Worm (Caenorhabditis elegans) whole organism, young adult: ENCODE measurements around the gene F22F4.4.

ENCODE experiments used
- B0019.2 ChIP-seq: fragments of 200-800 bp; sonication (Bioruptor generic); conservative IDR thresholded peaks from 2 replicates; pipeline ENCODE4 v1.3.6; 2022; ENCODE audit warnings: missing genetic modification reagents, missing genetic modification characterization, missing compliant biosample characterization
- B0035.1 ChIP-seq: sonication (generic microtip); optimal IDR thresholded peaks from 2 replicates; lab custom pipeline; 2016; ENCODE audit warnings: missing genetic modification characterization, mild to moderate bottlenecking, missing compliant biosample characterization, missing genotype, missing genetic modification reagents
- C17E4.6 ChIP-seq: fragments of 200-800 bp; sonication (Bioruptor generic); IDR thresholded peaks from 2 replicates; pipeline ENCODE4 v1.3.6; 2022; ENCODE audit warnings: missing genetic modification reagents, missing genetic modification characterization, missing compliant biosample characterization
- F22D6.2 ChIP-seq: sonication (generic microtip); optimal IDR thresholded peaks from 2 replicates; lab custom pipeline; 2016; ENCODE audit warnings: mild to moderate bottlenecking, missing genetic modification characterization, missing compliant biosample characterization
- F23B12.7 ChIP-seq: sonication (generic microtip); optimal IDR thresholded peaks from 2 replicates; lab custom pipeline; 2017; ENCODE audit warnings: missing genetic modification characterization, mild to moderate bottlenecking, missing compliant biosample characterization, antibody characterized with exemption, moderate library complexity; ENCODE audit not compliant: insufficient read depth
- F39B2.1 ChIP-seq: fragments of 200-800 bp; sonication (Bioruptor generic); IDR thresholded peaks from 2 replicates; pipeline ENCODE4 v1.3.6; 2022; ENCODE audit warnings: missing genetic modification reagents, missing genetic modification characterization, missing compliant biosample characterization
- F49E8.2 ChIP-seq: sonication (generic microtip); optimal IDR thresholded peaks from 3 replicates; lab custom pipeline; 2017; ENCODE audit warnings: missing genetic modification characterization, mild to moderate bottlenecking, missing compliant biosample characterization, antibody characterized with exemption, moderate library complexity; ENCODE audit not compliant: insufficient read depth
- T26A5.8 ChIP-seq: sonication (generic microtip); optimal IDR thresholded peaks from 2 replicates; lab custom pipeline; 2016; ENCODE audit warnings: missing genetic modification characterization, missing compliant biosample characterization
- Y56A3A.18 ChIP-seq: fragments of 200-800 bp; sonication (Bioruptor generic); IDR thresholded peaks from 2 replicates; pipeline ENCODE4 v1.3.6; 2022; ENCODE audit warnings: missing genetic modification reagents, missing genetic modification characterization, missing compliant biosample characterization
- Y79H2A.3 ChIP-seq: fragments of 200-800 bp; sonication (Bioruptor generic); conservative IDR thresholded peaks from 2 replicates; pipeline ENCODE4 v1.3.6; 2022; ENCODE audit warnings: missing genetic modification reagents, missing genetic modification characterization, missing compliant biosample characterization
- Y95B8A.8 ChIP-seq: fragments of 200-800 bp; sonication (Bioruptor generic); IDR thresholded peaks from 2 replicates; pipeline ENCODE4 v1.3.6; 2022; ENCODE audit warnings: missing genetic modification reagents, missing genetic modification characterization, missing compliant biosample characterization
- ama-1 ChIP-seq, 3 experiments: fragments of 150-350 bp in 1 of 3; sonication (generic microtip) in 2 of 3; optimal IDR thresholded peaks; 2 replicates each; lab custom pipeline; 2014 to 2018; ENCODE audit warnings: missing biosample characterization in 2 of 3, missing genetic modification characterization in 2 of 3, missing genetic modification reagents in 2 of 3
- aptf-2 ChIP-seq: fragments of 200-800 bp; sonication (Bioruptor generic); conservative IDR thresholded peaks from 2 replicates; pipeline ENCODE4 v1.3.6; 2022; ENCODE audit warnings: missing genetic modification reagents, missing genetic modification characterization, missing compliant biosample characterization
- atf-7 ChIP-seq: sonication (generic microtip); optimal IDR thresholded peaks from 2 replicates; lab custom pipeline; 2017; ENCODE audit warnings: mild to moderate bottlenecking, missing genetic modification characterization, missing compliant biosample characterization
- attf-5 ChIP-seq: fragments of 200-800 bp; sonication (Bioruptor generic); optimal IDR thresholded peaks from 2 replicates; lab custom pipeline; 2018; ENCODE audit warnings: mild to moderate bottlenecking, missing genetic modification characterization, missing compliant biosample characterization
- attf-6 ChIP-seq: fragments of 200-800 bp; sonication (Bioruptor generic); IDR thresholded peaks from 2 replicates; pipeline ENCODE4 v1.3.6; 2022; ENCODE audit warnings: missing genetic modification reagents, missing genetic modification characterization, missing compliant biosample characterization
- cebp-1 ChIP-seq, 2 experiments: fragments of 200-800 bp in 1 of 2; sonication (Bioruptor generic) in 1 of 2; sonication (generic microtip) in 1 of 2; IDR thresholded peaks in 1 of 2; optimal IDR thresholded peaks in 1 of 2; 2 replicates each; pipeline versions ENCODE4 v1.3.6 to Lab custom; 2017 to 2022; ENCODE audit warnings: missing compliant biosample characterization in 2 of 2, missing genetic modification characterization in 2 of 2, mild to moderate bottlenecking in 1 of 2, missing genetic modification reagents in 1 of 2, moderate library complexity in 1 of 2
- cebp-2 ChIP-seq: fragments of 200-800 bp; sonication (Bioruptor generic); IDR thresholded peaks from 2 replicates; pipeline ENCODE4 v1.3.6; 2022; ENCODE audit warnings: missing genetic modification characterization, missing compliant biosample characterization
- ceh-58 ChIP-seq: fragments of 200-800 bp; sonication (Bioruptor generic); IDR thresholded peaks from 2 replicates; pipeline ENCODE4 v1.3.6; 2022; ENCODE audit warnings: missing genetic modification characterization, missing compliant biosample characterization
- ceh-91 ChIP-seq: fragments of 200-800 bp; sonication (Bioruptor generic); IDR thresholded peaks from 2 replicates; pipeline ENCODE4 v1.3.6; 2022; ENCODE audit warnings: missing genetic modification reagents, missing genetic modification characterization, missing compliant biosample characterization
- dpff-1 ChIP-seq: sonication (generic microtip); optimal IDR thresholded peaks from 2 replicates; lab custom pipeline; 2017; ENCODE audit warnings: mild to moderate bottlenecking, missing genetic modification characterization, missing compliant biosample characterization
- dpl-1 ChIP-seq: fragments of 150-350 bp; optimal IDR thresholded peaks from 2 replicates; lab custom pipeline; 2014; ENCODE audit warnings: missing biosample characterization, missing genetic modification reagents, missing genetic modification characterization
- efl-1 ChIP-seq: fragments of 150-350 bp; optimal IDR thresholded peaks from 2 replicates; lab custom pipeline; 2014; ENCODE audit warnings: missing biosample characterization, missing genetic modification reagents, missing genetic modification characterization
- ekl-4 ChIP-seq: fragments of 200-800 bp; sonication (Bioruptor generic); IDR thresholded peaks from 2 replicates; pipeline ENCODE4 v1.3.6; 2022; ENCODE audit warnings: missing genetic modification reagents, missing genetic modification characterization, missing compliant biosample characterization
- ets-4 ChIP-seq: fragments of 200-800 bp; sonication (Bioruptor generic); optimal IDR thresholded peaks from 2 replicates; lab custom pipeline; 2018; ENCODE audit warnings: mild to moderate bottlenecking, missing genetic modification characterization, missing compliant biosample characterization
- gei-17 ChIP-seq: fragments of 200-800 bp; sonication (Bioruptor generic); optimal IDR thresholded peaks from 2 replicates; lab custom pipeline; 2018; ENCODE audit warnings: mild to moderate bottlenecking, missing genetic modification characterization, missing compliant biosample characterization
- him-1 ChIP-seq: sonication (generic microtip); optimal IDR thresholded peaks from 2 replicates; lab custom pipeline; 2016; ENCODE audit warnings: missing genotype, missing genetic modification reagents, missing genetic modification characterization, missing compliant biosample characterization
- hlh-12 ChIP-seq: sonication (generic microtip); optimal IDR thresholded peaks from 2 replicates; lab custom pipeline; 2016; ENCODE audit warnings: missing genetic modification characterization, missing compliant biosample characterization
- hmg-20 ChIP-seq: fragments of 200-800 bp; sonication (Bioruptor generic); IDR thresholded peaks from 2 replicates; pipeline ENCODE4 v1.3.6; 2022; ENCODE audit warnings: missing genetic modification reagents, missing genetic modification characterization, missing compliant biosample characterization
- hrde-1 ChIP-seq: sonication (generic microtip); optimal IDR thresholded peaks from 2 replicates; lab custom pipeline; 2016; ENCODE audit warnings: missing genetic modification characterization, mild to moderate bottlenecking, missing compliant biosample characterization, moderate library complexity, missing genotype, missing genetic modification reagents, borderline replicate concordance
- let-526 ChIP-seq: fragments of 200-800 bp; sonication (Bioruptor generic); IDR thresholded peaks from 2 replicates; pipeline ENCODE4 v1.3.6; 2022; ENCODE audit warnings: missing genetic modification reagents, missing genetic modification characterization, missing compliant biosample characterization
- nhr-120 ChIP-seq: fragments of 200-800 bp; sonication (Bioruptor generic); IDR thresholded peaks from 2 replicates; pipeline ENCODE4 v1.3.6; 2022; ENCODE audit warnings: missing genetic modification characterization, missing compliant biosample characterization
- nhr-179 ChIP-seq: sonication (generic microtip); optimal IDR thresholded peaks from 2 replicates; lab custom pipeline; 2016; ENCODE audit warnings: mild to moderate bottlenecking, missing genetic modification characterization, missing compliant biosample characterization
- repo-1 ChIP-seq: sonication (generic microtip); optimal IDR thresholded peaks from 2 replicates; lab custom pipeline; 2017; ENCODE audit warnings: mild to moderate bottlenecking, missing genetic modification characterization, missing compliant biosample characterization
- rpc-1 ChIP-seq, 2 experiments: fragments of 150-350 bp in 1 of 2; sonication (generic microtip) in 1 of 2; optimal IDR thresholded peaks; 2 replicates each; lab custom pipeline; 2014 to 2018; ENCODE audit warnings: missing biosample characterization in 1 of 2, missing genetic modification characterization in 1 of 2, missing genetic modification reagents in 1 of 2, missing genotype in 1 of 2
- sdz-38 ChIP-seq: sonication (generic microtip); optimal IDR thresholded peaks from 2 replicates; lab custom pipeline; 2016; ENCODE audit warnings: missing genotype, missing genetic modification characterization, missing compliant biosample characterization
- snpc-3.4 ChIP-seq: sonication (generic microtip); optimal IDR thresholded peaks from 2 replicates; lab custom pipeline; 2017; ENCODE audit warnings: missing genetic modification characterization, mild to moderate bottlenecking, missing compliant biosample characterization, antibody characterized with exemption, moderate library complexity, missing genotype, missing genetic modification reagents
- snpc-4 ChIP-seq, 5 experiments: fragments of 150-350 bp in 1 of 5; sonication (generic microtip) in 4 of 5; optimal IDR thresholded peaks; 2 replicates each; lab custom pipeline; 2014 to 2018; ENCODE audit warnings: missing genetic modification characterization in 5 of 5, missing biosample characterization in 3 of 5, antibody characterized with exemption in 2 of 5, mild to moderate bottlenecking in 2 of 5, missing compliant biosample characterization in 2 of 5, missing genotype in 2 of 5, moderate library complexity in 2 of 5, missing genetic modification reagents in 1 of 5
- sptf-2 ChIP-seq: fragments of 200-800 bp; sonication (Bioruptor generic); optimal IDR thresholded peaks from 2 replicates; lab custom pipeline; 2018; ENCODE audit warnings: mild to moderate bottlenecking, missing genetic modification characterization, missing compliant biosample characterization
- tbp1 ChIP-seq: fragments of 200-800 bp; sonication (Bioruptor generic); optimal IDR thresholded peaks from 2 replicates; lab custom pipeline; 2018; ENCODE audit warnings: mild to moderate bottlenecking, missing genetic modification characterization, missing compliant biosample characterization
- unc-62 ChIP-seq: fragments of 150-350 bp; optimal IDR thresholded peaks from 2 replicates; lab custom pipeline; 2014; ENCODE audit warnings: missing biosample characterization, missing genetic modification reagents, missing genetic modification characterization
- xnd-1 ChIP-seq: sonication (generic microtip); optimal IDR thresholded peaks from 2 replicates; lab custom pipeline; 2016; ENCODE audit warnings: missing genotype, missing genetic modification reagents, missing genetic modification characterization, missing compliant biosample characterization
- ztf-18 ChIP-seq: sonication (generic microtip); optimal IDR thresholded peaks from 2 replicates; lab custom pipeline; 2016; ENCODE audit warnings: missing genotype, mild to moderate bottlenecking, missing genetic modification characterization, missing compliant biosample characterization
- ztf-22 ChIP-seq: fragments of 200-800 bp; sonication (Bioruptor generic); optimal IDR thresholded peaks from 2 replicates; lab custom pipeline; 2018; ENCODE audit warnings: mild to moderate bottlenecking, missing genetic modification characterization, moderate library complexity, missing compliant biosample characterization
- ztf-25 ChIP-seq: fragments of 200-800 bp; sonication (Bioruptor generic); IDR thresholded peaks from 2 replicates; pipeline ENCODE4 v1.3.6; 2022; ENCODE audit warnings: missing genetic modification reagents, missing genetic modification characterization, missing compliant biosample characterization
- ztf-3 ChIP-seq: fragments of 200-800 bp; sonication (Bioruptor generic); optimal IDR thresholded peaks from 2 replicates; lab custom pipeline; 2018; ENCODE audit warnings: mild to moderate bottlenecking, missing genetic modification characterization, missing compliant biosample characterization
- ztf-6 ChIP-seq: fragments of 200-800 bp; sonication (Bioruptor generic); IDR thresholded peaks from 2 replicates; pipeline ENCODE4 v1.3.6; 2022; ENCODE audit warnings: missing genetic modification reagents, missing genetic modification characterization, missing compliant biosample characterization

The F22F4.4 gene

ce11 chrX:5984581-5985039 is 16.7 kb downstream of the F22F4.4 start, which contains the start of gene klp-13:
TSS of gene klp-13 (plus strand) at chrX:5984989.
- TF ChIP-seq ceh-58 (GFP tag; lab: Robert Waterston, UW), result no peak
- no peak for TF ChIP-seq repo-1
- no peak for TF ChIP-seq hmg-20 (GFP tag; lab: Robert Waterston, UW)
- no peak for TF ChIP-seq Y79H2A.3
- TF ChIP-seq sdz-38 (tag; lab: Kevin White, UChicago), result no peak
- no peak for TF ChIP-seq dpff-1
- TF ChIP-seq Y56A3A.18, result no peak
- no peak for TF ChIP-seq snpc-4 (GFP tag; optimal IDR thresholded peaks at IDR 0.05; lab: Kevin White, UChicago)
- TF ChIP-seq snpc-4 (tag; optimal IDR thresholded peaks at IDR 0.05; lab: Kevin White, UChicago), result peak in 1 of 4 experiments; percentile 57
- TF ChIP-seq ztf-25 (GFP tag; lab: Robert Waterston, UW), result no peak
- TF ChIP-seq rpc-1 (optimal IDR thresholded peaks at IDR 0.05; lab: Kevin White, UChicago), result no peak
- no peak for TF ChIP-seq rpc-1 (tag; optimal IDR thresholded peaks at IDR 0.05; lab: Kevin White, UChicago)
- TF ChIP-seq ama-1 (optimal IDR thresholded peaks at IDR 0.05; lab: Kevin White, UChicago), result no peak
- TF ChIP-seq ama-1 (GFP tag; optimal IDR thresholded peaks at IDR 0.05; lab: Kevin White, UChicago), result no peak
- TF ChIP-seq F39B2.1, result no peak
- TF ChIP-seq cebp-1 (GFP tag; IDR thresholded peaks at IDR 0.05; lab: Robert Waterston, UW), result no peak
- TF ChIP-seq cebp-1 (tag; optimal IDR thresholded peaks at IDR 0.05; lab: Kevin White, UChicago), result no peak
- peak; percentile 82 for TF ChIP-seq attf-5
- TF ChIP-seq gei-17 (GFP tag; lab: Kevin White, UChicago), result peak; percentile 45
- TF ChIP-seq hrde-1, result no peak
- no peak for TF ChIP-seq B0019.2 (GFP tag; lab: Robert Waterston, UW)
- TF ChIP-seq dpl-1 (GFP tag; lab: Kevin White, UChicago), result peak; percentile 51
- no peak for TF ChIP-seq snpc-3.4 (tag; lab: Kevin White, UChicago)
- no peak for TF ChIP-seq F49E8.2 (tag; lab: Kevin White, UChicago)
- TF ChIP-seq aptf-2 (GFP tag; lab: Robert Waterston, UW), result no peak
- TF ChIP-seq F22D6.2 (tag; lab: Kevin White, UChicago), result no peak
- TF ChIP-seq him-1 (tag; lab: Kevin White, UChicago), result no peak
- no peak for TF ChIP-seq T26A5.8 (tag; lab: Kevin White, UChicago)
- no peak for TF ChIP-seq B0035.1 (tag; lab: Kevin White, UChicago)
- no peak for TF ChIP-seq C17E4.6
- peak; percentile 70 for TF ChIP-seq efl-1
- TF ChIP-seq tbp1, result peak; percentile 52
- TF ChIP-seq ztf-3 (GFP tag; lab: Kevin White, UChicago), result no peak
- TF ChIP-seq xnd-1 (tag; lab: Kevin White, UChicago), result no peak
- TF ChIP-seq attf-6 (GFP tag; lab: Robert Waterston, UW), result no peak
- no peak for TF ChIP-seq unc-62 (GFP tag; lab: Kevin White, UChicago)
- peak; percentile 81 for TF ChIP-seq ekl-4 (GFP tag; lab: Robert Waterston, UW)
- TF ChIP-seq ztf-6 (GFP tag; lab: Robert Waterston, UW), result no peak
- TF ChIP-seq let-526 (GFP tag; lab: Robert Waterston, UW), result no peak
- TF ChIP-seq ztf-18 (tag; lab: Kevin White, UChicago), result peak; percentile 30
- TF ChIP-seq hlh-12 (tag; lab: Kevin White, UChicago), result no peak
- peak; percentile 50 for TF ChIP-seq F23B12.7 (tag; lab: Kevin White, UChicago)
- no peak for TF ChIP-seq atf-7 (tag; lab: Kevin White, UChicago)
- no peak for TF ChIP-seq sptf-2
- no peak for TF ChIP-seq ztf-22 (GFP tag; lab: Kevin White, UChicago)
- TF ChIP-seq nhr-120 (GFP tag; lab: Robert Waterston, UW), result no peak
- TF ChIP-seq ceh-91 (GFP tag; lab: Robert Waterston, UW), result no peak
- TF ChIP-seq Y95B8A.8 (GFP tag; lab: Robert Waterston, UW), result no peak
- TF ChIP-seq ets-4 (GFP tag; lab: Kevin White, UChicago), result peak; percentile 38
- no peak for TF ChIP-seq cebp-2 (GFP tag; lab: Robert Waterston, UW)
- TF ChIP-seq nhr-179, result no peak
